Fruit fly (Drosophila melanogaster): Measurements from ENCODE around the gene Msp300.
A peak's percentile ranks its signal among the peaks of the same experiment; 100 is the strongest.

Gene Msp300

DNA sequence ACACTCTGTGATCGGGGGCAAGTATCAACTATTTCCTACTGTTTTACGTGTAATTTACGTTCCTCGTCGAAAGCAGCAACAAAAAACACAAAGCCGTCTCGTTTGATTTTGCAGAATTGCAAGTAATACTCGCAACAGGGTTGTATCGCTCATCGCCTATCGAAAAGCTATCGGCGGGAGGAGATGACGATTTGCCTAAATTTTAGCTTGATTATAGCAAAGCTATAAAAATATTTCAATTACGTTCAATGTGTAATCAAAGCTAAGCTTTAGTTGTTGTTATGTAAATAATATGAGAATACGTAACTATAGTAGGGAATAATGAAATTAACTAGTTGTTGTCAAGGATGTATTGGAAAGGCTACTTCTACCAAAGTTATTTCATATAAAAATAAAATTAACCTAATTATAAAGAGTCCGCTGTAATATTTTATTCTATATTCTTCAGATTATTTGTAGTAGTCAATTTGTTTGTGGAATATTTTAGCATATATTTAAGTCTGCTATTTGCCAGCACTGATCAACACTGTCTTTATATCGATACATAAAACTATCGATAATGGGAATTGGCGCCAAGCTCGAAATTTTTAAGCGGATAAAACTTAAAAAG lies 40.9 kb upstream of the Msp300 start, which contains the start of gene Rpn11 (continued):
- peak; percentile 19 for TF ChIP-seq CG4854 (GFP tag; optimal IDR thresholded peaks at IDR 0.05)
- TF ChIP-seq gce (GFP tag; IDR thresholded peaks at IDR 0.05): no peak
- peak; percentile 18 for TF ChIP-seq Antp (GFP tag; optimal IDR thresholded peaks at IDR 0.05)
- TF ChIP-seq Atf3 (GFP tag; optimal IDR thresholded peaks at IDR 0.05): no peak
- no peak for TF ChIP-seq tup (GFP tag; optimal IDR thresholded peaks at IDR 0.05)
- TF ChIP-seq ab (GFP tag; optimal IDR thresholded peaks at IDR 0.05): no peak
- no peak for TF ChIP-seq eve (GFP tag; optimal IDR thresholded peaks at IDR 0.05)
- peak; percentile 52; the same call in 1 of the 2 replicates for TF ChIP-seq Rfx (GFP tag; IDR thresholded peaks at IDR 0.05)
- peak; percentile 46; the same call in 1 of the 3 replicates for TF ChIP-seq CG16813 (GFP tag; IDR thresholded peaks at IDR 0.05; ENCODE audit: partially characterized antibody)
- peak; percentile 41 for TF ChIP-seq Fer2 (tag; optimal IDR thresholded peaks at IDR 0.05)
- TF ChIP-seq CG6689 (GFP tag; IDR thresholded peaks at IDR 0.05): peak; percentile 35
- TF ChIP-seq Dek (tag; optimal IDR thresholded peaks at IDR 0.05): peak; percentile 59
- peak; percentile 78 for TF ChIP-seq CG18262 (tag; optimal IDR thresholded peaks at IDR 0.05)
- peak; percentile 3 for TF ChIP-seq gfzf (GFP tag; optimal IDR thresholded peaks at IDR 0.05)
- 0 out of 3 replicates have a peak, but pooled peaks have one; percentile 42 for TF ChIP-seq CG34224 (GFP tag; IDR thresholded peaks at IDR 0.05; ENCODE audit: partially characterized antibody)
- no peak for TF ChIP-seq ttk (GFP tag; IDR thresholded peaks at IDR 0.05)
- no peak for TF ChIP-seq crc (GFP tag; optimal IDR thresholded peaks at IDR 0.05)
- no peak for TF ChIP-seq z (GFP tag; IDR thresholded peaks at IDR 0.05)
- TF ChIP-seq otp (GFP tag; IDR thresholded peaks at IDR 0.05): no peak
- peak; percentile 67 for TF ChIP-seq CG9817 (tag; optimal IDR thresholded peaks at IDR 0.05)
- TF ChIP-seq HmgZ (tag; optimal IDR thresholded peaks at IDR 0.05): peak; percentile 40
- no peak for TF ChIP-seq HmgD (GFP tag; optimal IDR thresholded peaks at IDR 0.05)
- peak; percentile 62 for TF ChIP-seq slbo (GFP tag; IDR thresholded peaks at IDR 0.05)
- TF ChIP-seq CG11085 (GFP tag; IDR thresholded peaks at IDR 0.05): no peak
- no peak for TF ChIP-seq chinmo (GFP tag; IDR thresholded peaks at IDR 0.05; ENCODE audit: partially characterized antibody)
- TF ChIP-seq Max (GFP tag; optimal IDR thresholded peaks at IDR 0.05): peak; percentile 46
- TF ChIP-seq Ada2b (GFP tag; IDR thresholded peaks at IDR 0.05): peak; percentile 41; the same call in 1 of the 2 replicates
- TF ChIP-seq CG7928 (GFP tag; optimal IDR thresholded peaks at IDR 0.05): no peak
- TF ChIP-seq toy (GFP tag; IDR thresholded peaks at IDR 0.05): no peak
- peak; percentile 44 for TF ChIP-seq Oli (tag; optimal IDR thresholded peaks at IDR 0.05)
- TF ChIP-seq slp2 (GFP tag; optimal IDR thresholded peaks at IDR 0.05): no peak
- peak; percentile 80 for TF ChIP-seq vvl (GFP tag; IDR thresholded peaks at IDR 0.05)
- no peak for TF ChIP-seq CG12219 (GFP tag; optimal IDR thresholded peaks at IDR 0.05)
- peak; percentile 11 for TF ChIP-seq CG10462 (GFP tag; optimal IDR thresholded peaks at IDR 0.05)
- peak; percentile 54 for TF ChIP-seq CG3281 (GFP tag; optimal IDR thresholded peaks at IDR 0.05)
- no peak for TF ChIP-seq br (optimal IDR thresholded peaks at IDR 0.05)
- TF ChIP-seq CG9437 (GFP tag; optimal IDR thresholded peaks at IDR 0.05): peak; percentile 55
- TF ChIP-seq stc (GFP tag; IDR thresholded peaks at IDR 0.05): no peak
- TF ChIP-seq CG17829 (tag; optimal IDR thresholded peaks at IDR 0.05): peak; percentile 72
- TF ChIP-seq CG2678 (tag; optimal IDR thresholded peaks at IDR 0.05): peak; percentile 75
- no peak for TF ChIP-seq klu (GFP tag; IDR thresholded peaks at IDR 0.05)
- no peak for TF ChIP-seq Trl (optimal IDR thresholded peaks at IDR 0.05)
- TF ChIP-seq Trl (GFP tag; optimal IDR thresholded peaks at IDR 0.05): peak; percentile 54
- peak; percentile 63 for TF ChIP-seq YL-1 (GFP tag; optimal IDR thresholded peaks at IDR 0.05)
- peak; percentile 47 for TF ChIP-seq NfI (GFP tag; optimal IDR thresholded peaks at IDR 0.05)
- peak; percentile 37 for TF ChIP-seq CG18476 (GFP tag; optimal IDR thresholded peaks at IDR 0.05)
- no peak for TF ChIP-seq sob (GFP tag; IDR thresholded peaks at IDR 0.05)
- TF ChIP-seq CG15073 (GFP tag; optimal IDR thresholded peaks at IDR 0.05): no peak
- peak; percentile 25 for TF ChIP-seq exex (tag; optimal IDR thresholded peaks at IDR 0.05)
- TF ChIP-seq CG31388 (GFP tag; optimal IDR thresholded peaks at IDR 0.05): no peak
- TF ChIP-seq CG12942 (GFP tag; optimal IDR thresholded peaks at IDR 0.05): peak; percentile 25

Measured in whole organism, embryonic.